Fruit fly (Drosophila melanogaster) whole organism, wandering third instar larva: ENCODE data around the gene Ythdc1.

ENCODE experiments used
- Abd-B ChIP-seq: fragments of >200 bp; optimal IDR thresholded peaks from 2 replicates; lab custom pipeline; 2017; ENCODE audit warnings: missing biosample characterization, missing genetic modification characterization
- CG32264 ChIP-seq: fragments of 200-800 bp; sonication (Bioruptor generic); optimal IDR thresholded peaks from 2 replicates; lab custom pipeline; 2016; ENCODE audit warnings: missing biosample characterization, missing genetic modification characterization
- CG9705 ChIP-seq: fragments of 200-800 bp; sonication (Bioruptor generic); optimal IDR thresholded peaks from 2 replicates; lab custom pipeline; 2018; ENCODE audit warnings: missing biosample characterization, mild to moderate bottlenecking, missing genetic modification characterization
- CrebA ChIP-seq: fragments of 200-800 bp; sonication (Bioruptor generic); optimal IDR thresholded peaks from 2 replicates; lab custom pipeline; 2016; ENCODE audit warnings: missing biosample characterization, mild to moderate bottlenecking, missing genetic modification characterization, borderline replicate concordance
- Dfd ChIP-seq: fragments of >200 bp; optimal IDR thresholded peaks from 2 replicates; lab custom pipeline; 2017; ENCODE audit warnings: missing biosample characterization, missing genetic modification characterization
- Dif ChIP-seq: fragments of 200-275, 200-300 bp; sonication (Bioruptor generic); optimal IDR thresholded peaks from 2 replicates; lab custom pipeline; 2018; ENCODE audit warnings: missing biosample characterization, missing genetic modification characterization; ENCODE audit not compliant: partially characterized antibody
- GATAd ChIP-seq: sonication (Bioruptor generic); optimal IDR thresholded peaks from 2 replicates; lab custom pipeline; 2016; ENCODE audit warnings: missing biosample characterization, missing genetic modification characterization
- HLH106 ChIP-seq: fragments of 200-800 bp; optimal IDR thresholded peaks from 3 replicates; lab custom pipeline; 2019; ENCODE audit warnings: missing biosample characterization, mild to moderate bottlenecking, missing genetic modification characterization, moderate library complexity
- Hnf4 ChIP-seq: fragments of 200-800 bp; sonication (Bioruptor generic); optimal IDR thresholded peaks from 2 replicates; lab custom pipeline; 2016; ENCODE audit warnings: missing biosample characterization, mild to moderate bottlenecking, missing genetic modification characterization
- Hr78 ChIP-seq: fragments of >200 bp; optimal IDR thresholded peaks from 2 replicates; lab custom pipeline; 2017; ENCODE audit warnings: missing biosample characterization, missing genetic modification characterization
- Jra ChIP-seq: sonication (Bioruptor generic); optimal IDR thresholded peaks from 2 replicates; lab custom pipeline; 2016; ENCODE audit warnings: missing biosample characterization, missing genetic modification characterization
- Mio ChIP-seq: sonication (Bioruptor generic); optimal IDR thresholded peaks from 2 replicates; lab custom pipeline; 2016; ENCODE audit warnings: missing biosample characterization, missing genetic modification characterization
- Myc ChIP-seq: fragments of >200 bp; optimal IDR thresholded peaks from 2 replicates; lab custom pipeline; 2017
- N ChIP-seq: fragments of >200 bp; optimal IDR thresholded peaks from 2 replicates; lab custom pipeline; 2018; ENCODE audit warnings: missing biosample characterization, missing external identifiers, missing genetic modification characterization
- OdsH ChIP-seq: fragments of 200-800 bp; sonication (Bioruptor generic); optimal IDR thresholded peaks from 2 replicates; lab custom pipeline; 2016; ENCODE audit warnings: missing biosample characterization, mild to moderate bottlenecking, missing genetic modification characterization
- Rel ChIP-seq, 2 experiments: fragments of 200-800 bp; sonication (Bioruptor generic) in 1 of 2; optimal IDR thresholded peaks; 2 replicates in 1 of 2; 3 replicates in 1 of 2; lab custom pipeline; 2016 to 2019; ENCODE audit warnings: mild to moderate bottlenecking in 2 of 2, missing biosample characterization in 2 of 2, missing genetic modification characterization in 2 of 2, moderate library complexity in 1 of 2
- Sp1 ChIP-seq: fragments of 200-800 bp; sonication (Bioruptor generic); optimal IDR thresholded peaks from 3 replicates; lab custom pipeline; 2019; ENCODE audit warnings: missing biosample characterization, mild to moderate bottlenecking, missing genetic modification characterization, moderate library complexity
- Vsx2 ChIP-seq: fragments of 200-300, 225-300 bp; sonication (Bioruptor generic); optimal IDR thresholded peaks from 2 replicates; lab custom pipeline; 2018; ENCODE audit warnings: missing biosample characterization, missing genetic modification characterization; ENCODE audit not compliant: partially characterized antibody
- br ChIP-seq: fragments of 200-800 bp; sonication (Bioruptor generic); optimal IDR thresholded peaks from 2 replicates; lab custom pipeline; 2016; ENCODE audit warnings: missing biosample characterization, missing genetic modification characterization
- brk ChIP-seq: fragments of 200-800 bp; sonication (Bioruptor generic); optimal IDR thresholded peaks from 2 replicates; lab custom pipeline; 2016; ENCODE audit warnings: missing biosample characterization, mild to moderate bottlenecking, missing genetic modification characterization
- dl ChIP-seq, 2 experiments: fragments of 175-275, 200-275 bp in 1 of 2; fragments of 200-275 bp in 1 of 2; sonication (Bioruptor generic); optimal IDR thresholded peaks; lab custom pipeline; 2018; ENCODE audit warnings: mild to moderate bottlenecking in 2 of 2, missing biosample characterization in 2 of 2, missing genetic modification characterization in 2 of 2, moderate library complexity in 2 of 2; ENCODE audit not compliant: partially characterized antibody in 2 of 2, insufficient read depth in 1 of 2
- dmrt93B ChIP-seq: fragments of 200-800 bp; sonication (Bioruptor generic); optimal IDR thresholded peaks from 2 replicates; lab custom pipeline; 2018; ENCODE audit warnings: missing biosample characterization, mild to moderate bottlenecking, missing genetic modification characterization
- dsf ChIP-seq: sonication (Bioruptor generic); optimal IDR thresholded peaks from 2 replicates; lab custom pipeline; 2016; ENCODE audit warnings: missing biosample characterization, missing genetic modification characterization, borderline replicate concordance
- ey ChIP-seq: fragments of 200-800 bp; sonication (Bioruptor generic); optimal IDR thresholded peaks from 2 replicates; lab custom pipeline; 2016; ENCODE audit warnings: missing biosample characterization, missing genetic modification characterization
- foxo ChIP-seq, 2 experiments: fragments of 200-800 bp; sonication (Bioruptor generic); optimal IDR thresholded peaks; 2 replicates in 1 of 2; 3 replicates in 1 of 2; lab custom pipeline; 2016 to 2017; ENCODE audit warnings: missing biosample characterization in 2 of 2, missing genetic modification characterization in 2 of 2
- fru ChIP-seq: fragments of 200-800 bp; sonication (Bioruptor generic); optimal IDR thresholded peaks from 3 replicates; lab custom pipeline; 2016; ENCODE audit warnings: missing biosample characterization, mild to moderate bottlenecking, missing genetic modification characterization
- h ChIP-seq: fragments of 200-800 bp; sonication (Bioruptor generic); optimal IDR thresholded peaks from 3 replicates; lab custom pipeline; 2016; ENCODE audit warnings: missing biosample characterization, mild to moderate bottlenecking, missing genetic modification characterization
- jim ChIP-seq: fragments of 175-275, 200-325 bp; sonication (Bioruptor generic); optimal IDR thresholded peaks from 2 replicates; lab custom pipeline; 2016; ENCODE audit warnings: missing biosample characterization, mild to moderate bottlenecking, missing genetic modification characterization
- lola ChIP-seq: fragments of >200 bp; optimal IDR thresholded peaks from 2 replicates; lab custom pipeline; 2017; ENCODE audit warnings: missing biosample characterization, missing genetic modification characterization
- pan ChIP-seq: fragments of >200 bp; optimal IDR thresholded peaks from 2 replicates; lab custom pipeline; 2017
- psq ChIP-seq: fragments of 200-800 bp; sonication (Bioruptor generic); optimal IDR thresholded peaks from 3 replicates; lab custom pipeline; 2017; ENCODE audit warnings: missing biosample characterization, mild to moderate bottlenecking, missing genetic modification characterization, moderate library complexity
- rgr ChIP-seq: fragments of 200-800 bp; sonication (Bioruptor generic); optimal IDR thresholded peaks from 3 replicates; lab custom pipeline; 2016; ENCODE audit warnings: missing biosample characterization, mild to moderate bottlenecking, missing genetic modification characterization
- sage ChIP-seq: fragments of 200-800 bp; sonication (Bioruptor generic); optimal IDR thresholded peaks from 2 replicates; lab custom pipeline; 2016; ENCODE audit warnings: missing biosample characterization, mild to moderate bottlenecking, missing genetic modification characterization
- sv ChIP-seq: fragments of 200-800 bp; sonication (Bioruptor generic); optimal IDR thresholded peaks from 3 replicates; lab custom pipeline; 2016; ENCODE audit warnings: missing biosample characterization, missing genetic modification characterization
- tai ChIP-seq: sonication (Bioruptor generic); optimal IDR thresholded peaks from 2 replicates; lab custom pipeline; 2016; ENCODE audit warnings: missing biosample characterization, missing genetic modification characterization
- usp ChIP-seq: fragments of >200 bp; optimal IDR thresholded peaks from 2 replicates; lab custom pipeline; 2017; ENCODE audit warnings: missing biosample characterization, missing genetic modification characterization
- woc ChIP-seq: sonication (Bioruptor generic); optimal IDR thresholded peaks from 2 replicates; lab custom pipeline; 2016; ENCODE audit warnings: missing biosample characterization, mild to moderate bottlenecking, missing genetic modification characterization

The Ythdc1 gene

dm6 chr3L:3388708-3389665, 15.0 kb upstream of the Ythdc1 start:
- peak; percentile 55 for TF ChIP-seq brk (GFP tag; lab: Kevin White, UChicago)
- TF ChIP-seq dsf (GFP tag; lab: Kevin White, UChicago): no peak
- peak; percentile 8 for TF ChIP-seq Rel (GFP tag; optimal IDR thresholded peaks at IDR 0.05; lab: Kevin White, UChicago)
- TF ChIP-seq Rel (tag; optimal IDR thresholded peaks at IDR 0.05; lab: Kevin White, UChicago): peak; percentile 6
- TF ChIP-seq rgr: peak; percentile 77
- no peak for TF ChIP-seq N (GFP tag; lab: Kevin White, UChicago)
- TF ChIP-seq Dif (GFP tag; lab: Kevin White, UChicago): peak; percentile 45
- peak; percentile 85 for TF ChIP-seq CG32264 (GFP tag; lab: Kevin White, UChicago)
- TF ChIP-seq CrebA: peak; percentile 60
- TF ChIP-seq Myc: no peak
- no peak for TF ChIP-seq pan (lab: Kevin White, UChicago)
- TF ChIP-seq Hr78 (GFP tag; lab: Kevin White, UChicago): no peak
- TF ChIP-seq Dfd: no peak
- TF ChIP-seq Jra (GFP tag; lab: Kevin White, UChicago): peak; percentile 48
- no peak for TF ChIP-seq usp
- peak; percentile 88 for TF ChIP-seq fru (GFP tag; lab: Kevin White, UChicago)
- TF ChIP-seq ey (GFP tag; lab: Kevin White, UChicago): peak; percentile 84
- TF ChIP-seq dl (GFP tag; optimal IDR thresholded peaks at IDR 0.05; lab: Kevin White, UChicago; ENCODE audit: insufficient read depth in 1 of 2, partially characterized antibody in 2 of 2): no peak
- TF ChIP-seq h (GFP tag; lab: Kevin White, UChicago): peak; percentile 93
- TF ChIP-seq OdsH (GFP tag; lab: Kevin White, UChicago): peak; percentile 64
- TF ChIP-seq Vsx2 (GFP tag; lab: Kevin White, UChicago): no peak
- TF ChIP-seq psq: peak; percentile 62
- peak; percentile 71 for TF ChIP-seq Sp1
- TF ChIP-seq Abd-B (GFP tag; lab: Kevin White, UChicago): no peak
- peak; percentile 86 for TF ChIP-seq HLH106
- peak in 1 of 2 experiments; percentile 89 for TF ChIP-seq foxo (GFP tag; optimal IDR thresholded peaks at IDR 0.05; lab: Kevin White, UChicago)
- TF ChIP-seq sage: peak; percentile 70
- no peak for TF ChIP-seq sv (GFP tag; lab: Kevin White, UChicago)
- peak; percentile 82 for TF ChIP-seq br (GFP tag; lab: Kevin White, UChicago)
- peak; percentile 86 for TF ChIP-seq Hnf4 (GFP tag; lab: Kevin White, UChicago)
- TF ChIP-seq GATAd (GFP tag; lab: Kevin White, UChicago): no peak
- TF ChIP-seq woc (GFP tag; lab: Kevin White, UChicago): peak; percentile 66
- peak; percentile 81 for TF ChIP-seq dmrt93B (GFP tag; lab: Kevin White, UChicago)
- no peak for TF ChIP-seq jim
- peak; percentile 29 for TF ChIP-seq CG9705 (GFP tag; lab: Kevin White, UChicago)
- no peak for TF ChIP-seq lola (GFP tag; lab: Kevin White, UChicago)
- TF ChIP-seq tai (GFP tag; lab: Kevin White, UChicago): peak; percentile 71

- TF ChIP-seq HLH106: no peak
- no peak for TF ChIP-seq rgr
- TF ChIP-seq, all 38 proteins: peak for 0
Measured at dm6 chr3L:3387619-3388018, 13.6 kb upstream of the Ythdc1 start.

dm6 chr3L:3386730-3387129, 12.8 kb upstream of the Ythdc1 start:
- TF ChIP-seq CrebA (no peak), Hnf4 (GFP tag; lab: Kevin White, UChicago) (no peak), Mio (GFP tag; lab: Kevin White, UChicago) (no peak), CG9705 (GFP tag; lab: Kevin White, UChicago) (no peak), N (GFP tag; lab: Kevin White, UChicago) (no peak), fru (GFP tag; lab: Kevin White, UChicago) (no peak), usp (no peak)
